Worm (Caenorhabditis elegans): ENCODE results near the gene srh-172.

DNA sequence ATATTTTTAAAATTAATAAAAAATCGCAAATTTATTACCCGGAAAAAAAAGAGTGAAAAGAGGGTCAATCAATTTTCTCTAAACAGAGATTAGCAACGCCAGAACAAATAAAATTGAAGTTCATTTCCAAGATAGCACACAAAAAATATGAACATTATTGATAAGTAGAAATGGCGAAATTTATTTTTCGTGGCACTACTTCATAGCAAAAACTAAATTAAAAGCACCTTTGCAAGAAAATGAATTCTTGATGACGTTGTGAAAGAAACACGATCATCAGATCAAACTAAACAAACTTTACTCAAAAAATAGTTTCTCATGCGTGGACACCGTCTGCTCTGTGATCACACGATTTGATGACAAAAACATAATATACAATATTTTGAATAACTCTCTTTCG is 36.2 kb upstream of the srh-172 start, which contains the start of gene Y60A3A.16:
- TF ChIP-seq ama-1 (optimal IDR thresholded peaks at IDR 0.05) (no peak), F13H6.1 (tag; optimal IDR thresholded peaks at IDR 0.05) (no peak), ceh-9 (tag; optimal IDR thresholded peaks at IDR 0.05) (no peak), ttx-3 (tag; optimal IDR thresholded peaks at IDR 0.05) (no peak), pha-4 (tag; optimal IDR thresholded peaks at IDR 0.05) (no peak), hlh-30 (tag; optimal IDR thresholded peaks at IDR 0.05; ENCODE audit: insufficient read depth) (no peak), ceh-34 (tag; optimal IDR thresholded peaks at IDR 0.05) (no peak), elt-2 (tag; optimal IDR thresholded peaks at IDR 0.05) (no peak), odd-2 (tag; optimal IDR thresholded peaks at IDR 0.05) (no peak), unc-55 (GFP tag; optimal IDR thresholded peaks at IDR 0.05) (no peak), eyg-1 (tag; optimal IDR thresholded peaks at IDR 0.05) (no peak), pax-1 (tag; optimal IDR thresholded peaks at IDR 0.05) (no peak), unc-3 (GFP tag; conservative IDR thresholded peaks at IDR 0.05) (no peak), unc-3 (tag; optimal IDR thresholded peaks at IDR 0.05) (no peak)

Data from whole organism, late embryonic.